Fruit fly (Drosophila melanogaster) whole organism, adult: Measurements from ENCODE around the gene TfIIEalpha.

Source experiments
- CG12768 ChIP-seq: fragments of 200-800 bp; sonication (Bioruptor generic); optimal IDR thresholded peaks from 2 replicates; lab custom pipeline; 2017; ENCODE audit warnings: missing biosample characterization, missing genetic modification characterization, mild to moderate bottlenecking, moderate library complexity, missing genetic modification reagents
- CG14711 ChIP-seq: fragments of 200-800 bp; sonication (Bioruptor generic); optimal IDR thresholded peaks from 2 replicates; lab custom pipeline; 2018; ENCODE audit warnings: missing biosample characterization, mild to moderate bottlenecking, missing genetic modification characterization, moderate library complexity
- CG1620 ChIP-seq: fragments of 200-800 bp; sonication (Bioruptor generic); optimal IDR thresholded peaks from 2 replicates; lab custom pipeline; 2016; ENCODE audit warnings: missing biosample characterization, missing genetic modification characterization
- CG5204 ChIP-seq: fragments of 200-800 bp; sonication (Bioruptor generic); optimal IDR thresholded peaks from 2 replicates; lab custom pipeline; 2016; ENCODE audit warnings: missing biosample characterization, missing genetic modification characterization
- CG7045 ChIP-seq: fragments of 200-800 bp; sonication (Bioruptor generic); optimal IDR thresholded peaks from 2 replicates; lab custom pipeline; 2017; ENCODE audit warnings: missing biosample characterization, mild to moderate bottlenecking, missing genetic modification characterization
- CG7101 ChIP-seq: fragments of 200-800 bp; sonication (Bioruptor generic); optimal IDR thresholded peaks from 2 replicates; lab custom pipeline; 2018; ENCODE audit warnings: missing biosample characterization, mild to moderate bottlenecking, missing genetic modification characterization, moderate library complexity
- Clk ChIP-seq: fragments of 200-800 bp; sonication (Bioruptor generic); optimal IDR thresholded peaks from 2 replicates; lab custom pipeline; 2017; ENCODE audit warnings: missing biosample characterization, missing genetic modification characterization
- Mnt ChIP-seq: fragments of 200-800 bp; sonication (Bioruptor generic); optimal IDR thresholded peaks from 2 replicates; lab custom pipeline; 2016; ENCODE audit warnings: missing biosample characterization, mild to moderate bottlenecking, missing genetic modification characterization
- bab1 ChIP-seq: fragments of 200-800 bp; sonication (Bioruptor generic); optimal IDR thresholded peaks from 3 replicates; lab custom pipeline; 2019; ENCODE audit warnings: missing biosample characterization, mild to moderate bottlenecking, missing genetic modification characterization, moderate library complexity
- cic ChIP-seq: fragments of 200-800 bp; sonication (Bioruptor generic); optimal IDR thresholded peaks from 2 replicates; lab custom pipeline; 2017; ENCODE audit warnings: missing biosample characterization, mild to moderate bottlenecking, missing genetic modification characterization, moderate library complexity
- kay ChIP-seq: fragments of 200-800 bp; sonication (Bioruptor generic); peaks from one replicate; lab custom pipeline; 2016; ENCODE audit warnings: missing biosample characterization, missing genetic modification characterization, borderline replicate concordance
- ovo ChIP-seq: fragments of 200-800 bp; sonication (Bioruptor generic); optimal IDR thresholded peaks from 2 replicates; lab custom pipeline; 2016; ENCODE audit warnings: missing biosample characterization, missing genetic modification characterization
- tj ChIP-seq: fragments of 200-800 bp; sonication (Bioruptor generic); optimal IDR thresholded peaks from 3 replicates; lab custom pipeline; 2017; ENCODE audit warnings: missing biosample characterization, mild to moderate bottlenecking, missing genetic modification characterization, moderate library complexity
- toe ChIP-seq: fragments of 200-800 bp; sonication (Bioruptor generic); optimal IDR thresholded peaks from 2 replicates; lab custom pipeline; 2016; ENCODE audit warnings: missing biosample characterization, missing genetic modification characterization

DNA sequence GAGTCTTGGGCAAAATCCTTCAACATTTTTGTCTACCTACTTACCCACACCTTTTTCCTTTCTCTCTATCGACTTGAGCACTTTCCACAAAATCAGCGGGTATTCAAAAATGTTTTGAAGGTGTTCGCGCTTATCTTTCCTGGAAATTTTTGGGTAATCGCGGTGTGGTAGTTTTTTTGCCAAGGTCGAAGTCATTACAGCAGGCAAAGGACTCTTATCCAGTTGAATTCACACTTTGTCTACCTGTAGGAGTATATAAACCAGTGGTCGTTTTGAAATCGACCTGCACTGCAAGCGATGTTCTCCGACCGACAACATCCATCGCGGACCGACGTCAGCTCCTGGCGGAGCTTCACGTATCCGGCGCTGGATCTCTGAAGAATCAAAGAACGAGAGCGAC is 11.0 kb downstream of the TfIIEalpha start:
- TF ChIP-seq CG7101 (tag; lab: Kevin White, UChicago) (no peak), tj (GFP tag; lab: Kevin White, UChicago) (no peak), CG1620 (no peak), bab1 (GFP tag; lab: Kevin White, UChicago) (no peak), CG12768 (no peak), toe (no peak), Clk (GFP tag; lab: Kevin White, UChicago) (no peak), Mnt (GFP tag; lab: Kevin White, UChicago) (no peak), CG7045 (no peak), CG5204 (GFP tag; lab: Kevin White, UChicago) (no peak), ovo (GFP tag; lab: Kevin White, UChicago) (no peak), kay (GFP tag; lab: Kevin White, UChicago) (no peak), CG14711 (tag; lab: Kevin White, UChicago) (no peak), cic (GFP tag; lab: Kevin White, UChicago) (no peak)
